Worm (Caenorhabditis elegans): ENCODE data around the gene F37B12.1.

ce11 chrII:9024312-9024711 is 4.8 kb downstream of the F37B12.1 start:
- TF ChIP-seq aha-1 (tag) (peak; percentile 93), snpc-4 (tag; optimal IDR thresholded peaks at IDR 0.05) (no peak), ceh-82 (tag; optimal IDR thresholded peaks at IDR 0.05) (no peak)
